Worm (Caenorhabditis elegans) whole organism, young adult: ENCODE data around the gene lurp-2.

Source experiments
- T07F8.4 ChIP-seq: sonication (generic microtip); optimal IDR thresholded peaks from 2 replicates; lab custom pipeline; 2016; ENCODE audit warnings: mild to moderate bottlenecking, missing genetic modification characterization, moderate library complexity, missing compliant biosample characterization
- Y79H2A.3 ChIP-seq: fragments of 200-800 bp; sonication (Bioruptor generic); conservative IDR thresholded peaks from 2 replicates; pipeline ENCODE4 v1.3.6; 2022; ENCODE audit warnings: missing genetic modification reagents, missing genetic modification characterization, missing compliant biosample characterization
- aptf-3 ChIP-seq: fragments of 200-800 bp; sonication (Bioruptor generic); IDR thresholded peaks from 2 replicates; pipeline ENCODE4 v1.3.6; 2022; ENCODE audit warnings: missing genetic modification characterization, missing compliant biosample characterization
- die-1 ChIP-seq: sonication (generic microtip); optimal IDR thresholded peaks from 2 replicates; lab custom pipeline; 2016; ENCODE audit warnings: missing genotype, mild to moderate bottlenecking, missing genetic modification characterization, missing compliant biosample characterization
- lsy-27 ChIP-seq: sonication (generic microtip); optimal IDR thresholded peaks from 2 replicates; lab custom pipeline; 2017; ENCODE audit warnings: missing genetic modification characterization, mild to moderate bottlenecking, missing compliant biosample characterization, antibody characterized with exemption, missing genotype, borderline replicate concordance; ENCODE audit not compliant: insufficient read depth
- madf-6 ChIP-seq: fragments of 200-800 bp; sonication (Bioruptor generic); IDR thresholded peaks from 2 replicates; pipeline ENCODE4 v1.3.6; 2022; ENCODE audit warnings: missing genetic modification reagents, missing genetic modification characterization, missing compliant biosample characterization
- nhr-120 ChIP-seq: fragments of 200-800 bp; sonication (Bioruptor generic); IDR thresholded peaks from 2 replicates; pipeline ENCODE4 v1.3.6; 2022; ENCODE audit warnings: missing genetic modification characterization, missing compliant biosample characterization
- nhr-90 ChIP-seq: sonication (generic microtip); optimal IDR thresholded peaks from 2 replicates; lab custom pipeline; 2016; ENCODE audit warnings: missing genotype, mild to moderate bottlenecking, missing genetic modification characterization, missing compliant biosample characterization
- snpc-4 ChIP-seq, 5 experiments: fragments of 150-350 bp in 1 of 5; sonication (generic microtip) in 4 of 5; optimal IDR thresholded peaks; 2 replicates each; lab custom pipeline; 2014 to 2018; ENCODE audit warnings: missing genetic modification characterization in 5 of 5, missing biosample characterization in 3 of 5, antibody characterized with exemption in 2 of 5, mild to moderate bottlenecking in 2 of 5, missing compliant biosample characterization in 2 of 5, missing genotype in 2 of 5, moderate library complexity in 2 of 5, missing genetic modification reagents in 1 of 5
- somi-1 ChIP-seq: fragments of 200-800 bp; sonication (Bioruptor generic); optimal IDR thresholded peaks from 2 replicates; lab custom pipeline; 2018; ENCODE audit warnings: mild to moderate bottlenecking, missing genetic modification characterization, missing compliant biosample characterization
- unc-62 ChIP-seq: fragments of 150-350 bp; optimal IDR thresholded peaks from 2 replicates; lab custom pipeline; 2014; ENCODE audit warnings: missing biosample characterization, missing genetic modification reagents, missing genetic modification characterization

DNA sequence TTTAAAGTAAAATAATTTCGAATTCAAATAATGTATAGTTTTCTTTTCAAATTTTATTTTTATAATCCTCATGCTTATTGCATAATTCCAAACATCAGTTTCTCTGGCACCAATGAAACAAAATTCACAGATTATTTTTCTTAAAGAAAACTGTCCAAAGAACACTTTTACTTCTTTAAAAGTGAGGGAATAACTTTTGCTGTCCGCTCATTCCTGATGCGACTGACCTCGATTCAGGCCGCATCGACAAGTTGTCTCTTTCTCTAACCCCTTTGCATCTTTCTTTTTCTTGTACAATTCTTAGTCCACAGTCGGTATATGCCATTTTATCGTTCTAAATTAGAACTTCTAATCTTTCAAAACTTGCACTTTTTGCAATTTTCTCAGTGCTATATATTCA, 46.9 kb upstream of the lurp-2 start, which contains the start of gene F53F1.2:
- TF ChIP-seq lsy-27 (tag; lab: Kevin White, UChicago) (no peak), somi-1 (no peak), nhr-90 (tag; lab: Kevin White, UChicago) (no peak), nhr-120 (no peak), Y79H2A.3 (GFP tag; lab: Robert Waterston, UW) (no peak), die-1 (tag; lab: Kevin White, UChicago) (no peak), unc-62 (GFP tag; lab: Kevin White, UChicago) (no peak), T07F8.4 (tag; lab: Kevin White, UChicago) (no peak), aptf-3 (GFP tag; lab: Robert Waterston, UW) (no peak), snpc-4 (GFP tag; optimal IDR thresholded peaks at IDR 0.05; lab: Kevin White, UChicago) (no peak), snpc-4 (tag; optimal IDR thresholded peaks at IDR 0.05; lab: Kevin White, UChicago) (no peak), madf-6 (GFP tag; lab: Robert Waterston, UW) (no peak)
